Worm (Caenorhabditis elegans) whole organism, L4 larva: ENCODE results near the gene K02E11.4.

Experiments used
- F26F4.8 ChIP-seq: fragments of 200-800 bp; sonication (Bioruptor generic); conservative IDR thresholded peaks from 2 replicates; pipeline ENCODE4 v1.3.6; 2022; ENCODE audit warnings: missing genetic modification characterization, missing compliant biosample characterization
- F44E2.7 ChIP-seq: fragments of 200-800 bp; sonication (Bioruptor generic); IDR thresholded peaks from 2 replicates; pipeline ENCODE4 v2.1.2; 2022; ENCODE audit warnings: missing genetic modification characterization, missing compliant biosample characterization
- T20F7.1 ChIP-seq: fragments of 200-800 bp; sonication (Bioruptor generic); optimal IDR thresholded peaks from 2 replicates; lab custom pipeline; 2018; ENCODE audit warnings: mild to moderate bottlenecking, missing genetic modification characterization, missing compliant biosample characterization
- aha-1 ChIP-seq: fragments of 150-350 bp; peaks from one replicate; lab custom pipeline; 2014; ENCODE audit warnings: missing biosample characterization, missing genetic modification characterization
- ama-1 ChIP-seq: fragments of 150-350 bp; optimal IDR thresholded peaks from 2 replicates; lab custom pipeline; 2014; ENCODE audit warnings: inconsistent platforms, mixed read lengths
- attf-4 ChIP-seq: sonication (generic microtip); optimal IDR thresholded peaks from 3 replicates; lab custom pipeline; 2017; ENCODE audit warnings: missing biosample characterization, missing genetic modification characterization
- daf-19 ChIP-seq: fragments of 200-800 bp; sonication (Bioruptor generic); conservative IDR thresholded peaks from 2 replicates; pipeline ENCODE4 v1.3.6; 2022; ENCODE audit warnings: missing genetic modification characterization, missing compliant biosample characterization
- dmd-6 ChIP-seq: fragments of 200-800 bp; sonication (Bioruptor generic); IDR thresholded peaks from 2 replicates; pipeline ENCODE4 v1.3.6; 2022; ENCODE audit warnings: missing genetic modification reagents, missing genetic modification characterization, missing compliant biosample characterization
- dve-1 ChIP-seq: sonication (generic microtip); optimal IDR thresholded peaks from 2 replicates; lab custom pipeline; 2017; ENCODE audit warnings: antibody characterized with exemption, mild to moderate bottlenecking, missing genetic modification characterization, missing compliant biosample characterization; ENCODE audit not compliant: insufficient read depth
- egl-43 ChIP-seq: fragments of 200-800 bp; sonication (Bioruptor generic); IDR thresholded peaks from 2 replicates; pipeline ENCODE4 v1.3.6; 2022; ENCODE audit warnings: missing genetic modification reagents, missing genetic modification characterization, missing compliant biosample characterization
- fkh-10 ChIP-seq: fragments of 150-350 bp; optimal IDR thresholded peaks from 2 replicates; lab custom pipeline; 2014; ENCODE audit warnings: missing biosample characterization, missing genetic modification reagents, missing genetic modification characterization
- hif-1 ChIP-seq, 2 experiments: sonication (generic microtip); optimal IDR thresholded peaks; 2 replicates each; lab custom pipeline; 2016 to 2017; ENCODE audit warnings: missing compliant biosample characterization in 2 of 2, missing genetic modification characterization in 2 of 2, missing genetic modification reagents in 2 of 2, missing genotype in 2 of 2, mild to moderate bottlenecking in 1 of 2
- hlh-11 ChIP-seq: fragments of 200-800 bp; sonication (Bioruptor generic); optimal IDR thresholded peaks from 2 replicates; lab custom pipeline; 2018; ENCODE audit warnings: mild to moderate bottlenecking, missing genetic modification characterization, missing compliant biosample characterization
- hlh-30 ChIP-seq: sonication (generic microtip); optimal IDR thresholded peaks from 2 replicates; lab custom pipeline; 2017; ENCODE audit warnings: antibody characterized with exemption, mild to moderate bottlenecking, missing genetic modification characterization, missing compliant biosample characterization; ENCODE audit not compliant: insufficient read depth
- jun-1 ChIP-seq: fragments of 150-350 bp; optimal IDR thresholded peaks from 2 replicates; lab custom pipeline; 2014; ENCODE audit warnings: missing biosample characterization, missing genetic modification reagents, missing genetic modification characterization
- lin-1 ChIP-seq: fragments of 200-800 bp; sonication (Bioruptor generic); IDR thresholded peaks from 2 replicates; pipeline ENCODE4 v1.3.6; 2022; ENCODE audit warnings: missing genetic modification reagents, missing genetic modification characterization, missing compliant biosample characterization
- lin-13 ChIP-seq: fragments of 150-350 bp; optimal IDR thresholded peaks from 2 replicates; lab custom pipeline; 2014; ENCODE audit warnings: missing biosample characterization, missing genetic modification reagents, missing genetic modification characterization
- lin-29 ChIP-seq: fragments of 200-800 bp; sonication (Bioruptor generic); IDR thresholded peaks from 2 replicates; pipeline ENCODE4 v1.3.6; 2022; ENCODE audit warnings: missing genetic modification reagents, missing genetic modification characterization, missing compliant biosample characterization
- lin-38 ChIP-seq: fragments of 200-800 bp; sonication (Bioruptor generic); IDR thresholded peaks from 2 replicates; pipeline ENCODE4 v1.3.6; 2022; ENCODE audit warnings: missing genetic modification reagents, missing genetic modification characterization, missing compliant biosample characterization
- lin-39 ChIP-seq: fragments of 150-350 bp; optimal IDR thresholded peaks from 2 replicates; lab custom pipeline; 2014; ENCODE audit warnings: missing biosample characterization, missing genetic modification reagents, missing genetic modification characterization
- madf-5 ChIP-seq, 2 experiments: fragments of 200-800 bp; sonication (Bioruptor generic); IDR thresholded peaks; 2 replicates each; pipeline ENCODE4 v1.3.6; 2022; ENCODE audit warnings: missing compliant biosample characterization in 2 of 2, missing genetic modification characterization in 2 of 2
- mdl-1 ChIP-seq, 2 experiments: fragments of 150-350 bp in 1 of 2; sonication (generic microtip) in 1 of 2; optimal IDR thresholded peaks; 2 replicates each; lab custom pipeline; 2014 to 2017; ENCODE audit warnings: missing biosample characterization in 2 of 2, missing genetic modification characterization in 2 of 2
- mxl-3 ChIP-seq: fragments of 200-800 bp; sonication (Bioruptor generic); optimal IDR thresholded peaks from 2 replicates; lab custom pipeline; 2018; ENCODE audit warnings: mild to moderate bottlenecking, missing genetic modification characterization, missing compliant biosample characterization
- nhr-10 ChIP-seq: fragments of 150-350 bp; optimal IDR thresholded peaks from 2 replicates; lab custom pipeline; 2014; ENCODE audit warnings: missing biosample characterization, missing genetic modification characterization
- nhr-28 ChIP-seq: fragments of 150-350 bp; optimal IDR thresholded peaks from 2 replicates; lab custom pipeline; 2014; ENCODE audit warnings: missing biosample characterization, missing genetic modification characterization
- nhr-48 ChIP-seq: sonication (generic microtip); optimal IDR thresholded peaks from 2 replicates; lab custom pipeline; 2016; ENCODE audit warnings: mild to moderate bottlenecking, missing genetic modification characterization, missing compliant biosample characterization
- nhr-6 ChIP-seq: fragments of 150-350 bp; optimal IDR thresholded peaks from 2 replicates; lab custom pipeline; 2014; ENCODE audit warnings: missing biosample characterization, missing genetic modification characterization
- nhr-77 ChIP-seq: fragments of 150-350 bp; optimal IDR thresholded peaks from 2 replicates; lab custom pipeline; 2014; ENCODE audit warnings: missing biosample characterization, missing genetic modification characterization
- php-3 ChIP-seq: fragments of 200-800 bp; sonication (Bioruptor generic); IDR thresholded peaks from 2 replicates; pipeline ENCODE4 v1.3.6; 2022; ENCODE audit warnings: missing genetic modification reagents, missing genetic modification characterization, missing compliant biosample characterization
- pqm-1 ChIP-seq: sonication (generic microtip); optimal IDR thresholded peaks from 2 replicates; lab custom pipeline; 2017; ENCODE audit warnings: missing biosample characterization, missing genetic modification characterization
- saeg-2 ChIP-seq: fragments of 200-800 bp; sonication (Bioruptor generic); IDR thresholded peaks from 2 replicates; pipeline ENCODE4 v1.3.6; 2022; ENCODE audit warnings: missing genetic modification reagents, missing genetic modification characterization, missing compliant biosample characterization
- snpc-4 ChIP-seq: fragments of 150-350 bp; optimal IDR thresholded peaks from 2 replicates; lab custom pipeline; 2014; ENCODE audit warnings: missing biosample characterization, missing genetic modification characterization
- spr-1 ChIP-seq: sonication (generic microtip); optimal IDR thresholded peaks from 2 replicates; lab custom pipeline; 2016; ENCODE audit warnings: mild to moderate bottlenecking, missing genetic modification characterization, missing compliant biosample characterization
- spr-3 ChIP-seq: fragments of 200-800 bp; sonication (Bioruptor generic); optimal IDR thresholded peaks from 2 replicates; lab custom pipeline; 2018; ENCODE audit warnings: mild to moderate bottlenecking, missing genetic modification characterization, missing compliant biosample characterization
- unc-130 ChIP-seq: sonication (generic microtip); optimal IDR thresholded peaks from 2 replicates; lab custom pipeline; 2016; ENCODE audit warnings: missing genetic modification reagents, missing genetic modification characterization, missing compliant biosample characterization
- unc-62 ChIP-seq, 3 experiments: fragments of 150-350 bp in 1 of 3; sonication (generic microtip); optimal IDR thresholded peaks in 2 of 3; peaks in 1 of 3; 1 replicate in 1 of 3; 2 replicates in 2 of 3; lab custom pipeline; 2014 to 2017; ENCODE audit warnings: missing biosample characterization in 3 of 3, missing genetic modification characterization in 3 of 3, missing genetic modification reagents in 3 of 3, missing genotype in 1 of 3
- vab-7 ChIP-seq: fragments of 200-800 bp; sonication (Bioruptor generic); IDR thresholded peaks from 2 replicates; pipeline ENCODE4 v1.3.6; 2022; ENCODE audit warnings: missing genetic modification reagents, missing genetic modification characterization, missing compliant biosample characterization
- zip-11 ChIP-seq: fragments of 200-800 bp; sonication (Bioruptor generic); IDR thresholded peaks from 2 replicates; pipeline ENCODE4 v1.3.6; 2022; ENCODE audit warnings: missing genetic modification characterization, missing compliant biosample characterization
- ztf-11 ChIP-seq: fragments of 150-350 bp; optimal IDR thresholded peaks from 2 replicates; lab custom pipeline; 2014; ENCODE audit warnings: missing biosample characterization, missing genetic modification characterization

K02E11.4 gene

ce11 chrV:14230788-14231583 is 16.9 kb downstream of the K02E11.4 start (continued):
- TF ChIP-seq vab-7 (GFP tag; lab: Robert Waterston, UW) = 0 out of 2 replicates have a peak, but pooled peaks have one; percentile 59
- TF ChIP-seq lin-13 = no peak

- TF ChIP-seq lin-29 (GFP tag; lab: Robert Waterston, UW) = no peak
- no peak for TF ChIP-seq hlh-30 (tag; lab: Kevin White, UChicago)
- TF ChIP-seq spr-3 = no peak
- TF ChIP-seq F26F4.8 (GFP tag; lab: Robert Waterston, UW) = no peak
- no peak for TF ChIP-seq dve-1
- TF ChIP-seq snpc-4 (tag; lab: Kevin White, UChicago) = no peak
- TF ChIP-seq pqm-1 = no peak
- no peak for TF ChIP-seq nhr-10 (tag; lab: Kevin White, UChicago)
These were observed 21.6 kb downstream of the K02E11.4 start, which contains the start of gene nep-21 for ce11 chrV:14226373-14226772. nep-21 (minus strand) TSS chrV:14226473.

- TF ChIP-seq madf-5 (GFP tag; IDR thresholded peaks at IDR 0.05; lab: Robert Waterston, UW) = no peak
- TF ChIP-seq attf-4 (tag; lab: Kevin White, UChicago) = no peak
- TF ChIP-seq lin-39 (tag; lab: Kevin White, UChicago) = no peak
- TF ChIP-seq hlh-30 (tag; lab: Kevin White, UChicago) = no peak
- no peak for TF ChIP-seq lin-13
- TF ChIP-seq fkh-10 (GFP tag; lab: Kevin White, UChicago) = no peak
- TF ChIP-seq ama-1 (lab: Kevin White, UChicago) = no peak
- no peak for TF ChIP-seq php-3
- no peak for TF ChIP-seq nhr-48
- TF ChIP-seq, all 104 proteins: peak for 0
These were observed 24.8 kb downstream of the K02E11.4 start for ce11 chrV:14223141-14223540.

- TF ChIP-seq ztf-11 = no peak
- no peak for TF ChIP-seq jun-1 (tag; lab: Kevin White, UChicago)
- no peak for TF ChIP-seq lin-38
- no peak for TF ChIP-seq pqm-1
- no peak for TF ChIP-seq egl-43
- TF ChIP-seq nhr-6 = no peak
- no peak for TF ChIP-seq hif-1 (tag; optimal IDR thresholded peaks at IDR 0.05; lab: Kevin White, UChicago)
- no peak for TF ChIP-seq aha-1 (tag; lab: Kevin White, UChicago)
- TF ChIP-seq daf-19 (GFP tag; lab: Robert Waterston, UW) = no peak
- no peak for TF ChIP-seq unc-130 (GFP tag; lab: Kevin White, UChicago)
- no peak for TF ChIP-seq nhr-28
- TF ChIP-seq, all 104 proteins: peak for 0
These were observed 32.8 kb downstream of the K02E11.4 start, which contains the start of gene T16A9.5 for ce11 chrV:14215106-14215505. T16A9.5 (minus strand) TSS chrV:14215206.

- TF ChIP-seq mdl-1 (tag; optimal IDR thresholded peaks at IDR 0.05; lab: Kevin White, UChicago) (peak in 1 of 2 experiments; percentile 81), unc-62 (GFP tag; optimal IDR thresholded peaks at IDR 0.05 in 1 of 2; lab: Kevin White, UChicago) (peak in 1 of 2 experiments; percentile 99), unc-62 (tag; optimal IDR thresholded peaks at IDR 0.05; lab: Kevin White, UChicago) (no peak), spr-1 (no peak), T20F7.1 (GFP tag; lab: Kevin White, UChicago) (peak; percentile 42), nhr-48 (peak; percentile 66), lin-1 (GFP tag; lab: Robert Waterston, UW) (peak; percentile 34; the same call in 1 of the 2 replicates), saeg-2 (GFP tag; lab: Robert Waterston, UW) (no peak), pqm-1 (peak; percentile 70), hlh-30 (tag; lab: Kevin White, UChicago) (peak; percentile 83), hlh-11 (tag; lab: Kevin White, UChicago) (peak; percentile 76), zip-11 (GFP tag; lab: Robert Waterston, UW) (no peak), dmd-6 (peak; percentile 60), mxl-3 (GFP tag; lab: Kevin White, UChicago) (peak; percentile 83), nhr-28 (peak; percentile 93), F44E2.7 (GFP tag; lab: Robert Waterston, UW) (no peak), nhr-77 (tag; lab: Kevin White, UChicago) (peak; percentile 74)
- TF ChIP-seq, all 104 proteins: peak for 12
These were observed 35.1 kb downstream of the K02E11.4 start for ce11 chrV:14212813-14213212.
